Worm (Caenorhabditis elegans) whole organism, midembryonic: Measurements from ENCODE around the gene abu-14.

Experiments used
- ref-1 ChIP-seq: fragments of 200-800 bp; sonication (Bioruptor generic); conservative IDR thresholded peaks from 2 replicates; pipeline ENCODE4 v1.3.6; 2022; ENCODE audit warnings: missing genetic modification reagents, missing genetic modification characterization, missing compliant biosample characterization
- tab-1 ChIP-seq: fragments of 200-800 bp; sonication (Bioruptor generic); IDR thresholded peaks from 2 replicates; pipeline ENCODE4 v1.3.6; 2022; ENCODE audit warnings: missing genetic modification characterization, missing compliant biosample characterization

ce11 chrII:9241610-9242009, 14.6 kb upstream of the abu-14 start:
- TF ChIP-seq tab-1 (GFP tag; lab: Robert Waterston, UW) (no peak), ref-1 (no peak)
